Worm (Caenorhabditis elegans): ENCODE data around the gene F19B10.13.

Gene F19B10.13

ce11 chrII:3647111-3647510, 15.0 kb upstream of the F19B10.13 start, which contains the start of gene fbxb-33:
Gene fbxb-33, plus strand, starts transcription at chrII:3647411.
- TF ChIP-seq pag-3 (tag; optimal IDR thresholded peaks at IDR 0.05; ENCODE audit: borderline replicate concordance) (no peak), tbx-2 (tag; optimal IDR thresholded peaks at IDR 0.05) (no peak), zip-5 (tag; optimal IDR thresholded peaks at IDR 0.05) (no peak), fkh-10 (GFP tag; optimal IDR thresholded peaks at IDR 0.05) (no peak), dve-1 (tag; optimal IDR thresholded peaks at IDR 0.05) (no peak), dmd-4 (tag; optimal IDR thresholded peaks at IDR 0.05; ENCODE audit: borderline replicate concordance) (no peak), gmeb-2 (tag; optimal IDR thresholded peaks at IDR 0.05) (no peak), ceh-22 (tag; optimal IDR thresholded peaks at IDR 0.05) (no peak), hlh-8 (tag; optimal IDR thresholded peaks at IDR 0.05) (no peak), K09A11.1 (tag; optimal IDR thresholded peaks at IDR 0.05; ENCODE audit: insufficient read depth) (no peak), sox-4 (tag; optimal IDR thresholded peaks at IDR 0.05) (no peak), rnt-1 (tag; optimal IDR thresholded peaks at IDR 0.05) (no peak), C08G9.2 (tag; optimal IDR thresholded peaks at IDR 0.05) (no peak), ceh-2 (tag; optimal IDR thresholded peaks at IDR 0.05) (no peak), nhr-11 (tag; optimal IDR thresholded peaks at IDR 0.05) (no peak), C38D4.7 (GFP tag; optimal IDR thresholded peaks at IDR 0.05) (no peak)

ce11 chrII:3655378-3655777, 6.7 kb upstream of the F19B10.13 start, which contains the start of gene F19B10.5:
Gene F19B10.5, plus strand, starts transcription at chrII:3655678.
- TF ChIP-seq syd-9 (tag; optimal IDR thresholded peaks at IDR 0.05) (no peak), ref-2 (tag; optimal IDR thresholded peaks at IDR 0.05) (no peak), nfya-1 (tag; optimal IDR thresholded peaks at IDR 0.05) (no peak), sox-4 (tag; optimal IDR thresholded peaks at IDR 0.05) (no peak), sdc-2 (tag; optimal IDR thresholded peaks at IDR 0.05) (no peak), pha-2 (tag; optimal IDR thresholded peaks at IDR 0.05) (no peak), ttx-3 (tag; optimal IDR thresholded peaks at IDR 0.05) (no peak), nhr-232 (tag; optimal IDR thresholded peaks at IDR 0.05) (no peak), ceh-19 (GFP tag; optimal IDR thresholded peaks at IDR 0.05) (no peak), ceh-22 (tag; optimal IDR thresholded peaks at IDR 0.05) (no peak), odd-2 (tag; optimal IDR thresholded peaks at IDR 0.05) (no peak), che-1 (tag; optimal IDR thresholded peaks at IDR 0.05) (no peak), ztf-16 (tag; optimal IDR thresholded peaks at IDR 0.05) (no peak), hlh-30 (tag; optimal IDR thresholded peaks at IDR 0.05; ENCODE audit: insufficient read depth) (no peak), lim-6 (tag; optimal IDR thresholded peaks at IDR 0.05) (no peak), ceh-24 (tag; optimal IDR thresholded peaks at IDR 0.05) (no peak), madf-2 (tag; optimal IDR thresholded peaks at IDR 0.05) (no peak), T23F11.4 (GFP tag; optimal IDR thresholded peaks at IDR 0.05) (no peak), ceh-34 (tag; optimal IDR thresholded peaks at IDR 0.05) (no peak)

ce11 chrII:3659776-3660175, 2.3 kb upstream of the F19B10.13 start, which contains the start of gene F19B10.4:
Gene F19B10.4, plus strand, starts transcription at chrII:3660076.
- no peak for TF ChIP-seq C08G9.2 (tag; optimal IDR thresholded peaks at IDR 0.05)
- TF ChIP-seq ceh-14 (tag; optimal IDR thresholded peaks at IDR 0.05) = no peak
- no peak for TF ChIP-seq elt-2 (tag; optimal IDR thresholded peaks at IDR 0.05)
- no peak for TF ChIP-seq Y22D7AL.16 (tag; optimal IDR thresholded peaks at IDR 0.05)
- no peak for TF ChIP-seq lim-6 (tag; optimal IDR thresholded peaks at IDR 0.05)
- TF ChIP-seq odd-2 (tag; optimal IDR thresholded peaks at IDR 0.05) = no peak
- TF ChIP-seq nhr-232 (tag; optimal IDR thresholded peaks at IDR 0.05) = no peak
- TF ChIP-seq ceh-22 (tag; optimal IDR thresholded peaks at IDR 0.05) = no peak
- TF ChIP-seq unc-42 (tag; optimal IDR thresholded peaks at IDR 0.05) = no peak
- no peak for TF ChIP-seq K02D7.2 (tag; optimal IDR thresholded peaks at IDR 0.05)
- no peak for TF ChIP-seq mec-3 (tag; optimal IDR thresholded peaks at IDR 0.05; ENCODE audit: borderline replicate concordance)
- TF ChIP-seq pha-2 (tag; optimal IDR thresholded peaks at IDR 0.05) = no peak
- TF ChIP-seq pros-1 (tag; optimal IDR thresholded peaks at IDR 0.05) = no peak

Data from whole organism, late embryonic.